Worm (Caenorhabditis elegans): ENCODE measurements around the gene R10D12.8.

- TF ChIP-seq mec-3 (tag; optimal IDR thresholded peaks at IDR 0.05; ENCODE audit: borderline replicate concordance): no peak
- TF ChIP-seq pha-4 (tag; optimal IDR thresholded peaks at IDR 0.05): no peak
- no peak for TF ChIP-seq pros-1 (tag; optimal IDR thresholded peaks at IDR 0.05)
- no peak for TF ChIP-seq unc-55 (GFP tag; optimal IDR thresholded peaks at IDR 0.05)
- no peak for TF ChIP-seq ceh-22 (tag; optimal IDR thresholded peaks at IDR 0.05)
- TF ChIP-seq sox-4 (tag; optimal IDR thresholded peaks at IDR 0.05): no peak
- no peak for TF ChIP-seq ahr-1 (tag; optimal IDR thresholded peaks at IDR 0.05)
- TF ChIP-seq lin-11 (tag; optimal IDR thresholded peaks at IDR 0.05): no peak
- no peak for TF ChIP-seq elt-2 (tag; optimal IDR thresholded peaks at IDR 0.05)
- no peak for TF ChIP-seq fkh-10 (GFP tag; optimal IDR thresholded peaks at IDR 0.05)
- TF ChIP-seq hlh-30 (tag; optimal IDR thresholded peaks at IDR 0.05; ENCODE audit: insufficient read depth): no peak
These were observed 21.9 kb downstream of the R10D12.8 start, which contains the start of gene C06B3.16 for ce11 chrV:13931225-13931624.
